Fruit fly (Drosophila melanogaster) whole organism, adult: ENCODE measurements around the gene CG10680.

ENCODE experiments used
- CG11617 ChIP-seq: fragments of 200-800 bp; sonication (Bioruptor generic); optimal IDR thresholded peaks from 2 replicates; lab custom pipeline; 2017; ENCODE audit warnings: mild to moderate bottlenecking, missing biosample characterization, missing genetic modification reagents, missing genetic modification characterization
- kay ChIP-seq: fragments of 200-800 bp; sonication (Bioruptor generic); peaks from one replicate; lab custom pipeline; 2016; ENCODE audit warnings: missing biosample characterization, missing genetic modification characterization, borderline replicate concordance

- TF ChIP-seq kay (GFP tag; lab: Kevin White, UChicago) = no peak
- TF ChIP-seq CG11617 (GFP tag; lab: Kevin White, UChicago) = no peak
These were observed 3.0 kb upstream of the CG10680 start, which contains the start of gene CG34051 for dm6 chr2L:19960930-19961329.
